Worm (Caenorhabditis elegans) whole organism, young adult: ENCODE results near the gene srv-24.

Source experiments
- B0035.1 ChIP-seq: sonication (generic microtip); optimal IDR thresholded peaks from 2 replicates; lab custom pipeline; 2016; ENCODE audit warnings: missing genetic modification characterization, mild to moderate bottlenecking, missing compliant biosample characterization, missing genotype, missing genetic modification reagents
- B0336.3 ChIP-seq: fragments of 200-800 bp; sonication (Bioruptor generic); IDR thresholded peaks from 2 replicates; pipeline ENCODE4 v1.3.6; 2022; ENCODE audit warnings: missing genetic modification characterization, missing compliant biosample characterization
- C17E4.6 ChIP-seq: fragments of 200-800 bp; sonication (Bioruptor generic); IDR thresholded peaks from 2 replicates; pipeline ENCODE4 v1.3.6; 2022; ENCODE audit warnings: missing genetic modification reagents, missing genetic modification characterization, missing compliant biosample characterization
- F23B12.7 ChIP-seq: sonication (generic microtip); optimal IDR thresholded peaks from 2 replicates; lab custom pipeline; 2017; ENCODE audit warnings: missing genetic modification characterization, mild to moderate bottlenecking, missing compliant biosample characterization, antibody characterized with exemption, moderate library complexity; ENCODE audit not compliant: insufficient read depth
- F33H1.4 ChIP-seq: fragments of 200-800 bp; sonication (Bioruptor generic); IDR thresholded peaks from 2 replicates; pipeline ENCODE4 v1.3.6; 2022; ENCODE audit warnings: missing genetic modification reagents, missing genetic modification characterization, missing compliant biosample characterization
- F49E8.2 ChIP-seq: sonication (generic microtip); optimal IDR thresholded peaks from 3 replicates; lab custom pipeline; 2017; ENCODE audit warnings: missing genetic modification characterization, mild to moderate bottlenecking, missing compliant biosample characterization, antibody characterized with exemption, moderate library complexity; ENCODE audit not compliant: insufficient read depth
- F52B5.7 ChIP-seq: sonication (generic microtip); optimal IDR thresholded peaks from 2 replicates; lab custom pipeline; 2016; ENCODE audit warnings: mild to moderate bottlenecking, missing genetic modification characterization, missing compliant biosample characterization
- F55B11.4 ChIP-seq: sonication (generic microtip); optimal IDR thresholded peaks from 2 replicates; lab custom pipeline; 2016; ENCODE audit warnings: missing compliant biosample characterization, missing genetic modification characterization, borderline replicate concordance; ENCODE audit not compliant: insufficient read depth
- T26A5.8 ChIP-seq: sonication (generic microtip); optimal IDR thresholded peaks from 2 replicates; lab custom pipeline; 2016; ENCODE audit warnings: missing genetic modification characterization, missing compliant biosample characterization
- Y53F4B.3 ChIP-seq: fragments of 200-800 bp; sonication (Bioruptor generic); IDR thresholded peaks from 2 replicates; pipeline ENCODE4 v1.3.6; 2022; ENCODE audit warnings: missing genetic modification reagents, missing genetic modification characterization, missing compliant biosample characterization
- Y79H2A.3 ChIP-seq: fragments of 200-800 bp; sonication (Bioruptor generic); conservative IDR thresholded peaks from 2 replicates; pipeline ENCODE4 v1.3.6; 2022; ENCODE audit warnings: missing genetic modification reagents, missing genetic modification characterization, missing compliant biosample characterization
- ama-1 ChIP-seq, 3 experiments: fragments of 150-350 bp in 1 of 3; sonication (generic microtip) in 2 of 3; optimal IDR thresholded peaks; 2 replicates each; lab custom pipeline; 2014 to 2018; ENCODE audit warnings: missing biosample characterization in 2 of 3, missing genetic modification characterization in 2 of 3, missing genetic modification reagents in 2 of 3
- aptf-3 ChIP-seq: fragments of 200-800 bp; sonication (Bioruptor generic); IDR thresholded peaks from 2 replicates; pipeline ENCODE4 v1.3.6; 2022; ENCODE audit warnings: missing genetic modification characterization, missing compliant biosample characterization
- atf-7 ChIP-seq: sonication (generic microtip); optimal IDR thresholded peaks from 2 replicates; lab custom pipeline; 2017; ENCODE audit warnings: mild to moderate bottlenecking, missing genetic modification characterization, missing compliant biosample characterization
- attf-5 ChIP-seq: fragments of 200-800 bp; sonication (Bioruptor generic); optimal IDR thresholded peaks from 2 replicates; lab custom pipeline; 2018; ENCODE audit warnings: mild to moderate bottlenecking, missing genetic modification characterization, missing compliant biosample characterization
- attf-6 ChIP-seq: fragments of 200-800 bp; sonication (Bioruptor generic); IDR thresholded peaks from 2 replicates; pipeline ENCODE4 v1.3.6; 2022; ENCODE audit warnings: missing genetic modification reagents, missing genetic modification characterization, missing compliant biosample characterization
- bed-1 ChIP-seq: fragments of 200-800 bp; sonication (Bioruptor generic); IDR thresholded peaks from 2 replicates; pipeline ENCODE4 v1.3.6; 2022; ENCODE audit warnings: missing genetic modification reagents, missing genetic modification characterization, missing compliant biosample characterization
- bed-2 ChIP-seq: fragments of 200-800 bp; sonication (Bioruptor generic); IDR thresholded peaks from 2 replicates; pipeline ENCODE4 v1.3.6; 2022; ENCODE audit warnings: missing genetic modification reagents, missing genetic modification characterization, missing compliant biosample characterization
- ccch-3 ChIP-seq: fragments of 200-800 bp; sonication (Bioruptor generic); optimal IDR thresholded peaks from 2 replicates; lab custom pipeline; 2018; ENCODE audit warnings: mild to moderate bottlenecking, missing genetic modification characterization, missing compliant biosample characterization
- cebp-2 ChIP-seq: fragments of 200-800 bp; sonication (Bioruptor generic); IDR thresholded peaks from 2 replicates; pipeline ENCODE4 v1.3.6; 2022; ENCODE audit warnings: missing genetic modification characterization, missing compliant biosample characterization
- ceh-58 ChIP-seq: fragments of 200-800 bp; sonication (Bioruptor generic); IDR thresholded peaks from 2 replicates; pipeline ENCODE4 v1.3.6; 2022; ENCODE audit warnings: missing genetic modification characterization, missing compliant biosample characterization
- ceh-79 ChIP-seq: sonication (generic microtip); optimal IDR thresholded peaks from 2 replicates; lab custom pipeline; 2017; ENCODE audit warnings: mild to moderate bottlenecking, missing genetic modification characterization, missing compliant biosample characterization
- chd-7 ChIP-seq: sonication (generic microtip); optimal IDR thresholded peaks from 2 replicates; lab custom pipeline; 2016; ENCODE audit warnings: mild to moderate bottlenecking, missing genetic modification characterization, moderate library complexity, missing compliant biosample characterization
- die-1 ChIP-seq: sonication (generic microtip); optimal IDR thresholded peaks from 2 replicates; lab custom pipeline; 2016; ENCODE audit warnings: missing genotype, mild to moderate bottlenecking, missing genetic modification characterization, missing compliant biosample characterization
- efl-1 ChIP-seq: fragments of 150-350 bp; optimal IDR thresholded peaks from 2 replicates; lab custom pipeline; 2014; ENCODE audit warnings: missing biosample characterization, missing genetic modification reagents, missing genetic modification characterization
- egl-18 ChIP-seq: fragments of 200-800 bp; sonication (Bioruptor generic); IDR thresholded peaks from 2 replicates; pipeline ENCODE4 v1.3.6; 2022; ENCODE audit warnings: missing genetic modification reagents, missing genetic modification characterization, missing compliant biosample characterization
- him-1 ChIP-seq: sonication (generic microtip); optimal IDR thresholded peaks from 2 replicates; lab custom pipeline; 2016; ENCODE audit warnings: missing genotype, missing genetic modification reagents, missing genetic modification characterization, missing compliant biosample characterization
- hlh-26 ChIP-seq: fragments of 200-800 bp; sonication (Bioruptor generic); conservative IDR thresholded peaks from 2 replicates; pipeline ENCODE4 v1.3.6; 2022; ENCODE audit warnings: missing genetic modification reagents, missing genetic modification characterization, missing compliant biosample characterization
- hmg-20 ChIP-seq: fragments of 200-800 bp; sonication (Bioruptor generic); IDR thresholded peaks from 2 replicates; pipeline ENCODE4 v1.3.6; 2022; ENCODE audit warnings: missing genetic modification reagents, missing genetic modification characterization, missing compliant biosample characterization
- hsf-1 ChIP-seq: fragments of 200-800 bp; sonication (Bioruptor generic); IDR thresholded peaks from 2 replicates; pipeline ENCODE4 v1.3.6; 2022; ENCODE audit warnings: missing genetic modification reagents, missing genetic modification characterization, missing compliant biosample characterization
- let-526 ChIP-seq: fragments of 200-800 bp; sonication (Bioruptor generic); IDR thresholded peaks from 2 replicates; pipeline ENCODE4 v1.3.6; 2022; ENCODE audit warnings: missing genetic modification reagents, missing genetic modification characterization, missing compliant biosample characterization
- let-607 ChIP-seq, 2 experiments: fragments of 200-800 bp in 1 of 2; sonication (Bioruptor generic) in 1 of 2; sonication (generic microtip) in 1 of 2; optimal IDR thresholded peaks; 2 replicates each; lab custom pipeline; 2016 to 2018; ENCODE audit warnings: mild to moderate bottlenecking in 2 of 2, missing compliant biosample characterization in 2 of 2, missing genetic modification characterization in 2 of 2, moderate library complexity in 2 of 2, missing genotype in 1 of 2
- lir-1 ChIP-seq: fragments of 200-800 bp; sonication (Bioruptor generic); conservative IDR thresholded peaks from 2 replicates; pipeline ENCODE4 v1.3.6; 2022; ENCODE audit warnings: missing genetic modification reagents, missing genetic modification characterization, missing compliant biosample characterization
- madf-6 ChIP-seq: fragments of 200-800 bp; sonication (Bioruptor generic); IDR thresholded peaks from 2 replicates; pipeline ENCODE4 v1.3.6; 2022; ENCODE audit warnings: missing genetic modification reagents, missing genetic modification characterization, missing compliant biosample characterization
- mcd-1 ChIP-seq: fragments of 200-800 bp; sonication (Bioruptor generic); IDR thresholded peaks from 2 replicates; pipeline ENCODE4 v1.3.6; 2022; ENCODE audit warnings: missing genetic modification reagents, missing genetic modification characterization, missing compliant biosample characterization
- nfyb-1 ChIP-seq: fragments of 200-800 bp; sonication (Bioruptor generic); IDR thresholded peaks from 2 replicates; pipeline ENCODE4 v1.3.6; 2022; ENCODE audit warnings: missing genetic modification reagents, missing genetic modification characterization, missing compliant biosample characterization
- nhr-90 ChIP-seq: sonication (generic microtip); optimal IDR thresholded peaks from 2 replicates; lab custom pipeline; 2016; ENCODE audit warnings: missing genotype, mild to moderate bottlenecking, missing genetic modification characterization, missing compliant biosample characterization
- pbrm-1 ChIP-seq: fragments of 200-800 bp; sonication (Bioruptor generic); IDR thresholded peaks from 2 replicates; pipeline ENCODE4 v1.3.6; 2022; ENCODE audit warnings: missing genetic modification reagents, missing genetic modification characterization, missing compliant biosample characterization
- pha-4 ChIP-seq: fragments of 150-350 bp; sonication (generic microtip); optimal IDR thresholded peaks from 2 replicates; lab custom pipeline; 2014; ENCODE audit warnings: missing biosample characterization, missing genetic modification reagents, missing genetic modification characterization
- rpc-1 ChIP-seq, 2 experiments: fragments of 150-350 bp in 1 of 2; sonication (generic microtip) in 1 of 2; optimal IDR thresholded peaks; 2 replicates each; lab custom pipeline; 2014 to 2018; ENCODE audit warnings: missing biosample characterization in 1 of 2, missing genetic modification characterization in 1 of 2, missing genetic modification reagents in 1 of 2, missing genotype in 1 of 2
- sdz-38 ChIP-seq: sonication (generic microtip); optimal IDR thresholded peaks from 2 replicates; lab custom pipeline; 2016; ENCODE audit warnings: missing genotype, missing genetic modification characterization, missing compliant biosample characterization
- sea-2 ChIP-seq: fragments of 200-800 bp; sonication (Bioruptor generic); IDR thresholded peaks from 2 replicates; pipeline ENCODE4 v1.3.6; 2022; ENCODE audit warnings: missing genetic modification characterization, missing compliant biosample characterization
- snpc-1.3 ChIP-seq: sonication (generic microtip); optimal IDR thresholded peaks from 2 replicates; lab custom pipeline; 2017; ENCODE audit warnings: missing genetic modification characterization, mild to moderate bottlenecking, missing compliant biosample characterization, antibody characterized with exemption, moderate library complexity, missing genotype, missing genetic modification reagents; ENCODE audit not compliant: insufficient read depth
- somi-1 ChIP-seq: fragments of 200-800 bp; sonication (Bioruptor generic); optimal IDR thresholded peaks from 2 replicates; lab custom pipeline; 2018; ENCODE audit warnings: mild to moderate bottlenecking, missing genetic modification characterization, missing compliant biosample characterization
- unc-62 ChIP-seq: fragments of 150-350 bp; optimal IDR thresholded peaks from 2 replicates; lab custom pipeline; 2014; ENCODE audit warnings: missing biosample characterization, missing genetic modification reagents, missing genetic modification characterization
- ztf-18 ChIP-seq: sonication (generic microtip); optimal IDR thresholded peaks from 2 replicates; lab custom pipeline; 2016; ENCODE audit warnings: missing genotype, mild to moderate bottlenecking, missing genetic modification characterization, missing compliant biosample characterization
- ztf-26 ChIP-seq: sonication (generic microtip); optimal IDR thresholded peaks from 2 replicates; lab custom pipeline; 2017; ENCODE audit warnings: missing genetic modification characterization, missing compliant biosample characterization
- ztf-3 ChIP-seq: fragments of 200-800 bp; sonication (Bioruptor generic); optimal IDR thresholded peaks from 2 replicates; lab custom pipeline; 2018; ENCODE audit warnings: mild to moderate bottlenecking, missing genetic modification characterization, missing compliant biosample characterization
- ztf-6 ChIP-seq: fragments of 200-800 bp; sonication (Bioruptor generic); IDR thresholded peaks from 2 replicates; pipeline ENCODE4 v1.3.6; 2022; ENCODE audit warnings: missing genetic modification reagents, missing genetic modification characterization, missing compliant biosample characterization

Gene srv-24

ce11 chrIV:6325772-6326171 is 35.1 kb upstream of the srv-24 start (continued):
- TF ChIP-seq attf-5 (GFP tag; lab: Kevin White, UChicago): no peak
- no peak for TF ChIP-seq F52B5.7
- TF ChIP-seq mcd-1 (GFP tag; lab: Robert Waterston, UW): no peak
- no peak for TF ChIP-seq unc-62 (GFP tag; lab: Kevin White, UChicago)
- TF ChIP-seq nhr-90 (tag; lab: Kevin White, UChicago): no peak
- peak; percentile 46 for TF ChIP-seq madf-6 (GFP tag; lab: Robert Waterston, UW)
- no peak for TF ChIP-seq let-526 (GFP tag; lab: Robert Waterston, UW)
- no peak for TF ChIP-seq pbrm-1 (GFP tag; lab: Robert Waterston, UW)
- no peak for TF ChIP-seq sdz-38 (tag; lab: Kevin White, UChicago)
- TF ChIP-seq snpc-1.3 (tag; lab: Kevin White, UChicago): peak; percentile 19
- no peak for TF ChIP-seq him-1 (tag; lab: Kevin White, UChicago)
- 0 out of 2 replicates have a peak, but pooled peaks have one; percentile 66 for TF ChIP-seq aptf-3
- TF ChIP-seq F49E8.2 (tag; lab: Kevin White, UChicago): no peak
- TF ChIP-seq hsf-1 (GFP tag; lab: Robert Waterston, UW): peak; percentile 27
- TF ChIP-seq B0035.1 (tag; lab: Kevin White, UChicago): no peak
- no peak for TF ChIP-seq Y53F4B.3 (GFP tag; lab: Robert Waterston, UW)
- peak; percentile 61 for TF ChIP-seq T26A5.8 (tag; lab: Kevin White, UChicago)
- TF ChIP-seq lir-1 (GFP tag; lab: Robert Waterston, UW): no peak
- TF ChIP-seq ztf-18 (tag; lab: Kevin White, UChicago): no peak
- TF ChIP-seq nfyb-1: peak; percentile 58
- no peak for TF ChIP-seq ztf-3 (GFP tag; lab: Kevin White, UChicago)
- no peak for TF ChIP-seq F33H1.4 (GFP tag; lab: Robert Waterston, UW)
- no peak for TF ChIP-seq bed-2 (GFP tag; lab: Robert Waterston, UW)
- no peak for TF ChIP-seq somi-1 (GFP tag; lab: Kevin White, UChicago)
- no peak for TF ChIP-seq ama-1 (optimal IDR thresholded peaks at IDR 0.05; lab: Kevin White, UChicago)
- no peak for TF ChIP-seq ama-1 (GFP tag; optimal IDR thresholded peaks at IDR 0.05; lab: Kevin White, UChicago)
- TF ChIP-seq let-607 (tag; optimal IDR thresholded peaks at IDR 0.05; lab: Kevin White, UChicago): no peak
- peak; percentile 55 for TF ChIP-seq ceh-79 (tag; lab: Kevin White, UChicago)
- TF ChIP-seq atf-7 (tag; lab: Kevin White, UChicago): peak; percentile 44
- no peak for TF ChIP-seq ztf-26
- peak; percentile 82; the same call in 1 of the 2 replicates for TF ChIP-seq B0336.3
- TF ChIP-seq hmg-20: no peak
- no peak for TF ChIP-seq die-1 (tag; lab: Kevin White, UChicago)
- TF ChIP-seq rpc-1 (optimal IDR thresholded peaks at IDR 0.05; lab: Kevin White, UChicago): no peak
- TF ChIP-seq rpc-1 (tag; optimal IDR thresholded peaks at IDR 0.05; lab: Kevin White, UChicago): no peak
- peak; percentile 70; the same call in 1 of the 2 replicates for TF ChIP-seq attf-6 (GFP tag; lab: Robert Waterston, UW)
- no peak for TF ChIP-seq Y79H2A.3
- no peak for TF ChIP-seq F23B12.7 (tag; lab: Kevin White, UChicago)
- TF ChIP-seq ccch-3 (GFP tag; lab: Kevin White, UChicago): no peak
- no peak for TF ChIP-seq sea-2 (GFP tag; lab: Robert Waterston, UW)
- no peak for TF ChIP-seq C17E4.6 (GFP tag; lab: Robert Waterston, UW)
- no peak for TF ChIP-seq F55B11.4 (tag; lab: Kevin White, UChicago)
- no peak for TF ChIP-seq ceh-58
- TF ChIP-seq egl-18 (GFP tag; lab: Robert Waterston, UW): no peak
- TF ChIP-seq pha-4 (tag; lab: Kevin White, UChicago): no peak
- TF ChIP-seq efl-1 (GFP tag; lab: Kevin White, UChicago): no peak
- no peak for TF ChIP-seq bed-1 (GFP tag; lab: Robert Waterston, UW)
- no peak for TF ChIP-seq ztf-6 (GFP tag; lab: Robert Waterston, UW)
- TF ChIP-seq hlh-26: no peak
- 0 out of 2 replicates have a peak, but pooled peaks have one; percentile 39 for TF ChIP-seq cebp-2 (GFP tag; lab: Robert Waterston, UW)
- peak; percentile 46 for TF ChIP-seq chd-7 (tag; lab: Kevin White, UChicago)
